Fruit fly (Drosophila melanogaster) whole organism, prepupa: ENCODE measurements around the gene Sdhaf3.
A peak's percentile ranks its signal among the peaks of the same experiment; 100 is the strongest.

Experiments
- Blimp-1 ChIP-seq: fragments of 200-800 bp; sonication (Bioruptor generic); optimal IDR thresholded peaks from 3 replicates; lab custom pipeline; 2017; ENCODE audit warnings: missing biosample characterization, missing genetic modification characterization, mild to moderate bottlenecking, moderate library complexity, missing genetic modification reagents
- CG10669 ChIP-seq: fragments of 200-800 bp; sonication (Bioruptor generic); optimal IDR thresholded peaks from 3 replicates; lab custom pipeline; 2018; ENCODE audit warnings: missing biosample characterization, mild to moderate bottlenecking, missing genetic modification characterization, moderate library complexity
- CG11294 ChIP-seq: fragments of 200-800 bp; sonication (Bioruptor generic); IDR thresholded peaks from 2 replicates; pipeline ENCODE4 v1.3.6; 2022; ENCODE audit warnings: missing biosample characterization, missing genetic modification characterization
- CG11762 ChIP-seq: fragments of 200-800 bp; sonication (Bioruptor generic); optimal IDR thresholded peaks from 3 replicates; lab custom pipeline; 2016; ENCODE audit warnings: missing biosample characterization, missing genetic modification characterization; ENCODE audit not compliant: insufficient read depth
- CG11902 ChIP-seq: fragments of 200-800 bp; sonication (Bioruptor generic); optimal IDR thresholded peaks from 3 replicates; lab custom pipeline; 2016; ENCODE audit warnings: missing biosample characterization, missing genetic modification characterization
- CG15336 ChIP-seq: fragments of 200-800 bp; sonication (Bioruptor generic); IDR thresholded peaks from 2 replicates; pipeline ENCODE4 v1.3.6; 2022; ENCODE audit warnings: missing biosample characterization, missing genetic modification characterization
- CG16779 ChIP-seq: fragments of 200-800 bp; sonication (Bioruptor generic); optimal IDR thresholded peaks from 3 replicates; lab custom pipeline; 2017; ENCODE audit warnings: missing biosample characterization, mild to moderate bottlenecking, missing genetic modification characterization
- CG3032 ChIP-seq: fragments of 200-800 bp; optimal IDR thresholded peaks from 2 replicates; lab custom pipeline; 2019; ENCODE audit warnings: missing biosample characterization, mild to moderate bottlenecking, missing genetic modification characterization, moderate library complexity
- CG31627 ChIP-seq: fragments of 200-800 bp; sonication (Bioruptor generic); optimal IDR thresholded peaks from 3 replicates; lab custom pipeline; 2016; ENCODE audit warnings: missing biosample characterization, missing genetic modification characterization
- CG32006 ChIP-seq: fragments of 200-800 bp; sonication (Bioruptor generic); optimal IDR thresholded peaks from 3 replicates; lab custom pipeline; 2017; ENCODE audit warnings: missing biosample characterization, mild to moderate bottlenecking, missing genetic modification characterization
- CG3919 ChIP-seq: fragments of 200-800 bp; sonication (Bioruptor generic); optimal IDR thresholded peaks from 3 replicates; lab custom pipeline; 2016; ENCODE audit warnings: missing biosample characterization, missing genetic modification characterization
- CG4318 ChIP-seq: fragments of 200-800 bp; sonication (Bioruptor generic); optimal IDR thresholded peaks from 3 replicates; lab custom pipeline; 2017; ENCODE audit warnings: missing biosample characterization, mild to moderate bottlenecking, missing genetic modification characterization
- CG6163 ChIP-seq: fragments of 200-800 bp; sonication (Bioruptor generic); IDR thresholded peaks from 3 replicates; pipeline ENCODE4 v1.3.6; 2022; ENCODE audit warnings: missing biosample characterization, missing genetic modification characterization
- CG6276 ChIP-seq: fragments of 200-800 bp; sonication (Bioruptor generic); optimal IDR thresholded peaks from 2 replicates; lab custom pipeline; 2017; ENCODE audit warnings: missing biosample characterization, mild to moderate bottlenecking, missing genetic modification characterization
- CG6792 ChIP-seq: fragments of 200-800 bp; sonication (Bioruptor generic); optimal IDR thresholded peaks from 3 replicates; lab custom pipeline; 2016; ENCODE audit warnings: missing biosample characterization, missing genetic modification characterization
- CG6854 ChIP-seq: fragments of 200-800 bp; sonication (Bioruptor generic); optimal IDR thresholded peaks from 2 replicates; lab custom pipeline; 2017; ENCODE audit warnings: missing biosample characterization, mild to moderate bottlenecking, missing genetic modification characterization
- CG8119 ChIP-seq: fragments of 200-800 bp; sonication (Bioruptor generic); IDR thresholded peaks from 3 replicates; pipeline ENCODE4 v1.3.6; 2022; ENCODE audit warnings: missing biosample characterization, missing genetic modification characterization
- CG8319 ChIP-seq: fragments of 200-800 bp; sonication (Bioruptor generic); optimal IDR thresholded peaks from 3 replicates; lab custom pipeline; 2016; ENCODE audit warnings: missing biosample characterization, missing genetic modification characterization
- Eip75B ChIP-seq: fragments of 200-800 bp; sonication (Bioruptor generic); optimal IDR thresholded peaks from 3 replicates; lab custom pipeline; 2016; ENCODE audit warnings: missing biosample characterization, missing genetic modification characterization
- Eip78C ChIP-seq: fragments of 200-800 bp; sonication (Bioruptor generic); peaks from one replicate; lab custom pipeline; 2016; ENCODE audit warnings: missing biosample characterization, missing genetic modification characterization
- Gug ChIP-seq: fragments of 200-800 bp; sonication (Bioruptor generic); IDR thresholded peaks from 2 replicates; pipeline ENCODE4 v1.3.6; 2022; ENCODE audit warnings: missing biosample characterization, missing genetic modification characterization
- Hr38 ChIP-seq: sonication (Bioruptor generic); optimal IDR thresholded peaks from 2 replicates; lab custom pipeline; 2016; ENCODE audit warnings: missing biosample characterization, missing genetic modification characterization
- Hr39 ChIP-seq: fragments of 200-800 bp; sonication (Bioruptor generic); optimal IDR thresholded peaks from 2 replicates; lab custom pipeline; 2016; ENCODE audit warnings: missing biosample characterization, missing genetic modification characterization
- Lpt ChIP-seq: fragments of 200-800 bp; sonication (Bioruptor generic); optimal IDR thresholded peaks from 3 replicates; lab custom pipeline; 2016; ENCODE audit warnings: missing biosample characterization, missing genetic modification characterization
- Smox ChIP-seq: fragments of 200-800 bp; sonication (Bioruptor generic); optimal IDR thresholded peaks from 3 replicates; lab custom pipeline; 2016; ENCODE audit warnings: missing biosample characterization, missing genetic modification characterization
- Sox102F ChIP-seq: fragments of 200-800 bp; sonication (Bioruptor generic); optimal IDR thresholded peaks from 2 replicates; lab custom pipeline; 2016; ENCODE audit warnings: missing biosample characterization, mild to moderate bottlenecking, missing genetic modification characterization
- achi ChIP-seq: fragments of 200-800 bp; sonication (Bioruptor generic); optimal IDR thresholded peaks from 3 replicates; lab custom pipeline; 2016; ENCODE audit warnings: missing biosample characterization, missing genetic modification characterization
- acj6 ChIP-seq: fragments of 200-800 bp; sonication (Bioruptor generic); optimal IDR thresholded peaks from 3 replicates; lab custom pipeline; 2016; ENCODE audit warnings: missing biosample characterization, missing genetic modification characterization
- dac ChIP-seq: fragments of 200-800 bp; sonication (Bioruptor generic); optimal IDR thresholded peaks from 2 replicates; lab custom pipeline; 2017; ENCODE audit warnings: missing biosample characterization, mild to moderate bottlenecking, missing genetic modification characterization
- dsx ChIP-seq: fragments of 200-800 bp; optimal IDR thresholded peaks from 3 replicates; lab custom pipeline; 2019; ENCODE audit warnings: missing biosample characterization, mild to moderate bottlenecking, missing genetic modification characterization, moderate library complexity; ENCODE audit not compliant: poor library complexity, severe bottlenecking
- eg ChIP-seq: fragments of 200-800 bp; sonication (Bioruptor generic); IDR thresholded peaks from 3 replicates; pipeline ENCODE4 v1.3.6; 2022; ENCODE audit warnings: missing biosample characterization, missing genetic modification characterization
- esn ChIP-seq: fragments of 200-800 bp; sonication (Bioruptor generic); optimal IDR thresholded peaks from 2 replicates; lab custom pipeline; 2016; ENCODE audit warnings: missing biosample characterization, mild to moderate bottlenecking, missing genetic modification characterization, moderate library complexity
- fd59A ChIP-seq: fragments of 200-800 bp; sonication (Bioruptor generic); optimal IDR thresholded peaks from 2 replicates; lab custom pipeline; 2017; ENCODE audit warnings: missing biosample characterization, mild to moderate bottlenecking, missing genetic modification characterization, missing genetic modification reagents
- fkh ChIP-seq: fragments of 200-800 bp; sonication (Bioruptor generic); optimal IDR thresholded peaks from 3 replicates; lab custom pipeline; 2017; ENCODE audit warnings: missing biosample characterization, mild to moderate bottlenecking, missing genetic modification characterization, moderate library complexity
- lz ChIP-seq: fragments of 200-800 bp; sonication (Bioruptor generic); optimal IDR thresholded peaks from 3 replicates; lab custom pipeline; 2016; ENCODE audit warnings: missing biosample characterization, missing genetic modification characterization
- net ChIP-seq: fragments of 200-800 bp; sonication (Bioruptor generic); optimal IDR thresholded peaks from 3 replicates; lab custom pipeline; 2016; ENCODE audit warnings: missing biosample characterization, missing genetic modification characterization
- salr ChIP-seq, 2 experiments: fragments of 200-800 bp; sonication (Bioruptor generic); optimal IDR thresholded peaks; 3 replicates each; lab custom pipeline; 2016 to 2018; ENCODE audit warnings: missing biosample characterization in 2 of 2, missing genetic modification characterization in 2 of 2, mild to moderate bottlenecking in 1 of 2
- vri ChIP-seq: fragments of 200-800 bp; sonication (Bioruptor generic); optimal IDR thresholded peaks from 3 replicates; lab custom pipeline; 2016; ENCODE audit warnings: missing biosample characterization, mild to moderate bottlenecking, missing genetic modification characterization

The Sdhaf3 gene

DNA sequence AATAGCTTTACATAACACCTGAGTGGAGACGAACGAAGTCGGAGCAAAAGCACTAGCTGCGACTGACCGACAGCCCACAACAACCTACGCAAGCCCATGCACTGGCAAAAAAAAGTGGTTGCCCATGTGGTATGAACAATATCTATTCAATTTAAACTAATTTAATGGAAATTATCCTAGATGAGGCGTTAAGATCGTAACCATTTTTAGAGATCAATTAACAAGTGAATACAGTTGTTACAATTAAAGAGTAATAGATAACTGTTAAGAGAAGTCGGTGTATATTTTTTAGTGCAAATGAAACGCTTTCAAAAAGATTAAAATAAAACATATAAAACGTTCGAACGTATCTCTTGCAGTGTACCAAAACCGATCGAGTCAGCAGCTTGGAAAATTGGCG is 14.0 kb upstream of the Sdhaf3 start (continued):
- TF ChIP-seq CG6854 (no peak), achi (GFP tag; lab: Kevin White, UChicago) (peak; percentile 75), vri (GFP tag; lab: Kevin White, UChicago) (no peak), Lpt (peak; percentile 81), Hr38 (no peak), CG8319 (GFP tag; lab: Kevin White, UChicago) (peak; percentile 12), CG6276 (GFP tag; lab: Kevin White, UChicago) (peak; percentile 91), Smox (GFP tag; lab: Kevin White, UChicago) (peak; percentile 25), CG16779 (tag; lab: Kevin White, UChicago) (peak; percentile 46), CG15336 (GFP tag; lab: Robert Waterston, UW) (peak; percentile 89), CG10669 (GFP tag; lab: Kevin White, UChicago) (no peak), fkh (GFP tag; lab: Kevin White, UChicago) (no peak), CG3032 (tag; lab: Kevin White, UChicago) (no peak), Blimp-1 (GFP tag; lab: Kevin White, UChicago) (no peak), dac (GFP tag; lab: Kevin White, UChicago) (peak; percentile 48)

DNA sequence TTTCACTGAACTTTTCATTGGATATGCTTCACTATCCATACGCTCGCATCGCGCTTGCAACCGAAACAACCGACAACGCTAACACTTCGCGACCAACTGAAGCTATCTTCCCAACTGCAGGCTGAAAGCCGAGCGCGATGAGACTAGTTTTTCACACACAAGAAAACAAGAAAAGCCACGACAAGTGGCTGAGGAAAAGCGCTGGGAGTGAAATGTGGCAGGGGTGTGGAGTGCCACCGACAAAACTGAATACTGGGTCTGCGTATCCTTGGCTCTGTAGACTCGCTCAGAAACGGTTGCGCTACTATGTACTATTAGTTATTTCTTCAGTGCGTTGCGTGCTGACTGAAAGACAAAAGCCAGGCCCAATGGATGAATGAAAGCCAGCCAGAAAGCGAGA is 13.1 kb upstream of the Sdhaf3 start, which contains the start of gene Cad89D:
Gene Cad89D (minus strand): TSS at position 101 of the 400 bp plus-strand sequence.
- TF ChIP-seq CG3032 (tag; lab: Kevin White, UChicago) (no peak), lz (GFP tag; lab: Kevin White, UChicago) (no peak), Eip78C (peak; percentile 2), achi (GFP tag; lab: Kevin White, UChicago) (no peak), Lpt (no peak), CG8119 (GFP tag; lab: Robert Waterston, UW) (no peak), net (GFP tag; lab: Kevin White, UChicago) (no peak)
- TF ChIP-seq, all 60 proteins: peak for 1

DNA sequence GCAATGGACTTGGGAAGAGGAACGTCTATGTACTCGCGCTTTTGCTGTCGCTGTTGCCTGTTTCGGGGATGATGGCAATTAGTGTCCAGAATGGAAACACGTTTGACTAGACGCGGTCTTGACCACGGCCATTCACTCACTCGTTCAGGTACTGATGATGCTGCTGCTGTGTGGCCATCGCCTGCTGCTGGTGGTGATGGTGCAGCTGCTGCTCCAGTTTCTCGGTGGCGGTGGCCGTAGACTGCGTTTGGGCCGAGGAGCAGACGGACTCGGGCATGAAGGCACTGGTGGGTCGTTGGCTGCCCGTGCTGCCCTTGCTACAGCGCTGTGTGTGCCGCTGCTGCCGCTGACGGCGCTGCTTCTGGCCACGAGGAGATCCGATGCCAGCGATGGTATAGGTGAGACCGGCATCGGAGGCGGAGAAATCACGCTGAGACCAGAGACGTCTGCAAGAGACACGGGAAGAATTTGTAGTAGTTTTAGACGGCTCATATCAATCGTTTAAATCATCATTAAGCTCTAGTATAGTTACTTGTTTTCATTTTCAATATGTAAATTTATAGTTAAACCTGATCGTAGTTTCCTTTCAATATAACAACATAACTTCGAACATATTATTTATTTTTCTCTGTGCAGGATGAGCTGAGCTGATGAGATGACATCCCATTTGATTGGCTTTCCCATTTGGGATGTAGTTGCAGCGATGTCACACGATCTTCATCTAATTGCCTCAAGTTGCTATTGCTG is 3.4 kb upstream of the Sdhaf3 start:
- TF ChIP-seq CG6276 (GFP tag; lab: Kevin White, UChicago) (peak; percentile 45), Hr39 (GFP tag; lab: Kevin White, UChicago) (no peak), CG11294 (no peak), CG6792 (GFP tag; lab: Kevin White, UChicago) (no peak), CG6163 (peak; percentile 30; the same call in 1 of the 3 replicates), salr (GFP tag; optimal IDR thresholded peaks at IDR 0.05; lab: Kevin White, UChicago) (peak in 1 of 2 experiments; percentile 36), Lpt (peak; percentile 28), esn (no peak), acj6 (GFP tag; lab: Kevin White, UChicago) (no peak), CG16779 (tag; lab: Kevin White, UChicago) (no peak), CG10669 (GFP tag; lab: Kevin White, UChicago) (no peak), CG11762 (GFP tag; lab: Kevin White, UChicago) (no peak), Eip78C (peak; percentile 71), CG11902 (GFP tag; lab: Kevin White, UChicago) (no peak), fd59A (no peak), Eip75B (GFP tag; lab: Kevin White, UChicago) (no peak), CG3919 (GFP tag; lab: Kevin White, UChicago) (no peak), CG4318 (GFP tag; lab: Kevin White, UChicago) (no peak), Sox102F (GFP tag; lab: Kevin White, UChicago) (no peak), achi (GFP tag; lab: Kevin White, UChicago) (peak; percentile 24), dsx (no peak), CG32006 (GFP tag; lab: Kevin White, UChicago) (peak; percentile 72), lz (GFP tag; lab: Kevin White, UChicago) (no peak), Gug (GFP tag; lab: Robert Waterston, UW) (no peak), CG31627 (GFP tag; lab: Kevin White, UChicago) (no peak), CG8119 (GFP tag; lab: Robert Waterston, UW) (peak; percentile 67), CG15336 (GFP tag; lab: Robert Waterston, UW) (peak; percentile 66), eg (peak; percentile 50; the same call in 1 of the 3 replicates)
